Fruit fly (Drosophila melanogaster): ENCODE measurements around the gene pasha.

DNA sequence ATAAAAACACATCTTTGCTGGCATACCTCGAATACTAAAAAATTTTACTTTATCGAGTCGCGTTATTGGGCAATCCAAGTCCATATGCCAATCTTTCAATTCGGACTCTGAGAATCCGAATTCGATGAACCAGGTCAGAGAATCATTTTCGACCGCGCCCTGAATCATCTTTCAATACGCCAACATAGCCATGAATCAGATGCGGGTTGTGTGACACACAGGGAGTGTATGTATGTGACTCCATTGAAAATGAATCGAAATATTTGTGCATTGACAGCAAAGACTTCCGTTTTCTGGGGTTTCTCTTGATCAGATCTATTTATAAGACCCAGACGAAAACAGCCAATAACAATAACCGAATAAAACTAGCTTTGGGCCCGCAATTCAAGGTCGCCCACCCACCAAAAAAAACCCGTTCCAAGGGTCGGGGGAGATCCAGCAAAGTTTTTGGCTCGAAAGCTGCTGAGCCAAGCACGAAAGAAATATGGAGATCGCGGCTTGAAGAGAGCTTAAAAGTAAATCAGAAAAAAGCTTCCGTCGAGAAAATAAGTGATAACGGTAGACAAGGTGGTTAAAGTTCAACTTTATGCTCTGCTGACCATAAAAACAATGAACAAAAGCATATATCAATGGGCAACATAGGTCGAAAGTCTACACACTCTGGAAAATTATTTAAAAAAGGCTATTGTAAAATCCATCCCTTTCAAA, 13.2 kb upstream of the pasha start:
- no peak for TF ChIP-seq CTCF (GFP tag; optimal IDR thresholded peaks at IDR 0.05)
- TF ChIP-seq CG42726 (GFP tag; IDR thresholded peaks at IDR 0.05; ENCODE audit: partially characterized antibody), result no peak
- no peak for TF ChIP-seq CG13123 (GFP tag; optimal IDR thresholded peaks at IDR 0.05)
- no peak for TF ChIP-seq tin (GFP tag; optimal IDR thresholded peaks at IDR 0.05)

All from whole organism, embryonic.